Fruit fly (Drosophila melanogaster): ENCODE results near the gene Lint-1.

DNA sequence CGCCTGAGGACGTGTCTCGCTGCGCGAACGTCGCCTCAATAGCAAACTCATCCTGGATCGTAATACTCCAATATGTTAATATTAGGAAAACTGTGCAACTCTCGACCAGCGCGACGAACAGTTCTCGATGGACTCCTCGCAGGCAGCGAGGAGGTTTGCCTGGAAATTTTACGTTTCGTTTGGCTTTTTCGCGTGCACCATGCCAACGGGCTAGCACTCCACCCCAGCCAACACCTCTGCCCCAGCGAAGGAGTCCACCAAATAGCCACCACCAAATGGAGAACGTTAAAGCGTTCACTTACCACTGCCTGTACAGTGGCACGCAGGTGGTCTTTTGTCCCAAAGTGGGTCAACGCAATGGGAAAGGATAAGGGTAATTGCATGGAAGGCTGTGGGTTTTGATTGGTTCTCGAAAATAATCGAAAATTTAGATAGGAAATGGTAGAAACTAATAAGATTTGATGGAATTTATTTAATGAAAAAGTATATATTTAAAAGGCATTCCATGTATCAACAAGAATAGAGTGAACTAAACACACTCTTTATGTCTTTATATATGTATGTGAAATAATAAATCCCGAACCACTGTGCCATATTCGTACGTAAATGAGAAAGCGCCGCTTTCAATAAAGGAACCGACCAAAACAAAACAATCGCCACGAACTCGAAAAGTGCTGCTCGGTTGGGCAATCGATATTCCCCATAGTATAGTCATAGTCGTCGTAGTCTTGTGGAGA is 10.8 kb downstream of the Lint-1 start, which contains the start of gene CG32668:
- TF ChIP-seq h (optimal IDR thresholded peaks at IDR 0.05): no peak
- no peak for TF ChIP-seq Sin3A (optimal IDR thresholded peaks at IDR 0.05)
- no peak for TF ChIP-seq psq (optimal IDR thresholded peaks at IDR 0.05)
- no peak for TF ChIP-seq insv (optimal IDR thresholded peaks at IDR 0.05)
- no peak for TF ChIP-seq Myc (optimal IDR thresholded peaks at IDR 0.05)
